Worm (Caenorhabditis elegans) whole organism, young adult: Measurements from ENCODE around the gene C16C8.7.

ENCODE experiments used
- B0035.1 ChIP-seq: sonication (generic microtip); optimal IDR thresholded peaks from 2 replicates; lab custom pipeline; 2016; ENCODE audit warnings: missing genetic modification characterization, mild to moderate bottlenecking, missing compliant biosample characterization, missing genotype, missing genetic modification reagents
- C06A6.2 ChIP-seq: fragments of 200-800 bp; sonication (Bioruptor generic); conservative IDR thresholded peaks from 2 replicates; pipeline ENCODE4 v1.3.6; 2022; ENCODE audit warnings: missing genetic modification characterization, missing compliant biosample characterization
- D2030.7 ChIP-seq: fragments of 200-800 bp; sonication (Bioruptor generic); IDR thresholded peaks from 2 replicates; pipeline ENCODE4 v1.3.6; 2022; ENCODE audit warnings: missing genetic modification reagents, missing genetic modification characterization, missing compliant biosample characterization
- K12H6.12 ChIP-seq: fragments of 200-800 bp; sonication (Bioruptor generic); optimal IDR thresholded peaks from 2 replicates; lab custom pipeline; 2018; ENCODE audit warnings: mild to moderate bottlenecking, missing genetic modification characterization, missing compliant biosample characterization
- T07F8.4 ChIP-seq: sonication (generic microtip); optimal IDR thresholded peaks from 2 replicates; lab custom pipeline; 2016; ENCODE audit warnings: mild to moderate bottlenecking, missing genetic modification characterization, moderate library complexity, missing compliant biosample characterization
- T26A5.8 ChIP-seq: sonication (generic microtip); optimal IDR thresholded peaks from 2 replicates; lab custom pipeline; 2016; ENCODE audit warnings: missing genetic modification characterization, missing compliant biosample characterization
- Y53G8AR.9 ChIP-seq: fragments of 200-800 bp; sonication (Bioruptor generic); conservative IDR thresholded peaks from 2 replicates; pipeline ENCODE4 v1.3.6; 2022; ENCODE audit warnings: missing genetic modification reagents, missing genetic modification characterization, missing compliant biosample characterization
- Y56A3A.18 ChIP-seq: fragments of 200-800 bp; sonication (Bioruptor generic); IDR thresholded peaks from 2 replicates; pipeline ENCODE4 v1.3.6; 2022; ENCODE audit warnings: missing genetic modification reagents, missing genetic modification characterization, missing compliant biosample characterization
- Y79H2A.3 ChIP-seq: fragments of 200-800 bp; sonication (Bioruptor generic); conservative IDR thresholded peaks from 2 replicates; pipeline ENCODE4 v1.3.6; 2022; ENCODE audit warnings: missing genetic modification reagents, missing genetic modification characterization, missing compliant biosample characterization
- ZK185.1 ChIP-seq: sonication (generic microtip); optimal IDR thresholded peaks from 2 replicates; lab custom pipeline; 2016; ENCODE audit warnings: mild to moderate bottlenecking, missing genetic modification characterization, missing compliant biosample characterization; ENCODE audit not compliant: poor library complexity, severe bottlenecking
- akir-1 ChIP-seq: fragments of 200-800 bp; sonication (Bioruptor generic); optimal IDR thresholded peaks from 2 replicates; lab custom pipeline; 2018; ENCODE audit warnings: mild to moderate bottlenecking, missing genetic modification characterization, moderate library complexity, missing compliant biosample characterization
- ama-1 ChIP-seq, 3 experiments: fragments of 150-350 bp in 1 of 3; sonication (generic microtip) in 2 of 3; optimal IDR thresholded peaks; 2 replicates each; lab custom pipeline; 2014 to 2018; ENCODE audit warnings: missing biosample characterization in 2 of 3, missing genetic modification characterization in 2 of 3, missing genetic modification reagents in 2 of 3
- attf-5 ChIP-seq: fragments of 200-800 bp; sonication (Bioruptor generic); optimal IDR thresholded peaks from 2 replicates; lab custom pipeline; 2018; ENCODE audit warnings: mild to moderate bottlenecking, missing genetic modification characterization, missing compliant biosample characterization
- attf-6 ChIP-seq: fragments of 200-800 bp; sonication (Bioruptor generic); IDR thresholded peaks from 2 replicates; pipeline ENCODE4 v1.3.6; 2022; ENCODE audit warnings: missing genetic modification reagents, missing genetic modification characterization, missing compliant biosample characterization
- ceh-27 ChIP-seq: fragments of 200-800 bp; sonication (Bioruptor generic); optimal IDR thresholded peaks from 2 replicates; lab custom pipeline; 2018; ENCODE audit warnings: mild to moderate bottlenecking, missing genetic modification characterization, moderate library complexity, missing compliant biosample characterization
- ceh-91 ChIP-seq: fragments of 200-800 bp; sonication (Bioruptor generic); IDR thresholded peaks from 2 replicates; pipeline ENCODE4 v1.3.6; 2022; ENCODE audit warnings: missing genetic modification reagents, missing genetic modification characterization, missing compliant biosample characterization
- chd-7 ChIP-seq: sonication (generic microtip); optimal IDR thresholded peaks from 2 replicates; lab custom pipeline; 2016; ENCODE audit warnings: mild to moderate bottlenecking, missing genetic modification characterization, moderate library complexity, missing compliant biosample characterization
- dox-1 ChIP-seq: fragments of 200-800 bp; sonication (Bioruptor generic); IDR thresholded peaks from 2 replicates; pipeline ENCODE4 v1.3.6; 2022; ENCODE audit warnings: missing genetic modification reagents, missing genetic modification characterization, missing compliant biosample characterization
- efl-1 ChIP-seq: fragments of 150-350 bp; optimal IDR thresholded peaks from 2 replicates; lab custom pipeline; 2014; ENCODE audit warnings: missing biosample characterization, missing genetic modification reagents, missing genetic modification characterization
- egl-44 ChIP-seq: fragments of 200-800 bp; sonication (Bioruptor generic); IDR thresholded peaks from 2 replicates; pipeline ENCODE4 v1.3.6; 2022; ENCODE audit warnings: missing genetic modification reagents, missing genetic modification characterization, missing compliant biosample characterization
- egrh-3 ChIP-seq: fragments of 200-800 bp; sonication (Bioruptor generic); IDR thresholded peaks from 2 replicates; pipeline ENCODE4 v1.3.6; 2022; ENCODE audit warnings: missing genetic modification reagents, missing genetic modification characterization, missing compliant biosample characterization
- him-1 ChIP-seq: sonication (generic microtip); optimal IDR thresholded peaks from 2 replicates; lab custom pipeline; 2016; ENCODE audit warnings: missing genotype, missing genetic modification reagents, missing genetic modification characterization, missing compliant biosample characterization
- let-607 ChIP-seq, 2 experiments: fragments of 200-800 bp in 1 of 2; sonication (Bioruptor generic) in 1 of 2; sonication (generic microtip) in 1 of 2; optimal IDR thresholded peaks; 2 replicates each; lab custom pipeline; 2016 to 2018; ENCODE audit warnings: mild to moderate bottlenecking in 2 of 2, missing compliant biosample characterization in 2 of 2, missing genetic modification characterization in 2 of 2, moderate library complexity in 2 of 2, missing genotype in 1 of 2
- lin-40 ChIP-seq: sonication (generic microtip); optimal IDR thresholded peaks from 2 replicates; lab custom pipeline; 2016; ENCODE audit warnings: missing genetic modification characterization, mild to moderate bottlenecking, missing compliant biosample characterization, missing genotype, missing genetic modification reagents
- lin-54 ChIP-seq: fragments of 200-800 bp; sonication (Bioruptor generic); optimal IDR thresholded peaks from 2 replicates; lab custom pipeline; 2018; ENCODE audit warnings: mild to moderate bottlenecking, missing genetic modification characterization, missing compliant biosample characterization
- madf-10 ChIP-seq: sonication (generic microtip); optimal IDR thresholded peaks from 2 replicates; lab custom pipeline; 2016; ENCODE audit warnings: mild to moderate bottlenecking, missing genetic modification characterization, missing compliant biosample characterization
- madf-8 ChIP-seq: fragments of 200-800 bp; sonication (Bioruptor generic); conservative IDR thresholded peaks from 2 replicates; pipeline ENCODE4 v1.3.6; 2022; ENCODE audit warnings: missing genetic modification reagents, missing genetic modification characterization, missing compliant biosample characterization
- nfya-2 ChIP-seq: fragments of 200-800 bp; sonication (Bioruptor generic); IDR thresholded peaks from 2 replicates; pipeline ENCODE4 v1.3.6; 2022; ENCODE audit warnings: missing genetic modification reagents, missing genetic modification characterization, missing compliant biosample characterization
- nfyb-1 ChIP-seq: fragments of 200-800 bp; sonication (Bioruptor generic); IDR thresholded peaks from 2 replicates; pipeline ENCODE4 v1.3.6; 2022; ENCODE audit warnings: missing genetic modification reagents, missing genetic modification characterization, missing compliant biosample characterization
- nhr-27 ChIP-seq: fragments of 200-800 bp; sonication (Bioruptor generic); optimal IDR thresholded peaks from 2 replicates; lab custom pipeline; 2018; ENCODE audit warnings: mild to moderate bottlenecking, missing genetic modification characterization, moderate library complexity, missing compliant biosample characterization
- nhr-80 ChIP-seq: sonication (generic microtip); optimal IDR thresholded peaks from 2 replicates; lab custom pipeline; 2016; ENCODE audit warnings: missing genetic modification characterization, missing compliant biosample characterization
- rcor-1 ChIP-seq: fragments of 200-800 bp; sonication (Bioruptor generic); IDR thresholded peaks from 2 replicates; pipeline ENCODE4 v1.3.6; 2022; ENCODE audit warnings: missing genetic modification reagents, missing genetic modification characterization, missing compliant biosample characterization
- rec-8 ChIP-seq, 2 experiments: sonication (generic microtip); optimal IDR thresholded peaks; 2 replicates each; lab custom pipeline; 2016; ENCODE audit warnings: mild to moderate bottlenecking in 2 of 2, missing genetic modification characterization in 2 of 2, missing genetic modification reagents in 2 of 2, missing genotype in 2 of 2, missing biosample characterization in 1 of 2, missing compliant biosample characterization in 1 of 2, moderate library complexity in 1 of 2
- snpc-4 ChIP-seq, 5 experiments: fragments of 150-350 bp in 1 of 5; sonication (generic microtip) in 4 of 5; optimal IDR thresholded peaks; 2 replicates each; lab custom pipeline; 2014 to 2018; ENCODE audit warnings: missing genetic modification characterization in 5 of 5, missing biosample characterization in 3 of 5, antibody characterized with exemption in 2 of 5, mild to moderate bottlenecking in 2 of 5, missing compliant biosample characterization in 2 of 5, missing genotype in 2 of 5, moderate library complexity in 2 of 5, missing genetic modification reagents in 1 of 5
- somi-1 ChIP-seq: fragments of 200-800 bp; sonication (Bioruptor generic); optimal IDR thresholded peaks from 2 replicates; lab custom pipeline; 2018; ENCODE audit warnings: mild to moderate bottlenecking, missing genetic modification characterization, missing compliant biosample characterization
- tbp1 ChIP-seq: fragments of 200-800 bp; sonication (Bioruptor generic); optimal IDR thresholded peaks from 2 replicates; lab custom pipeline; 2018; ENCODE audit warnings: mild to moderate bottlenecking, missing genetic modification characterization, missing compliant biosample characterization
- unc-130 ChIP-seq: sonication (generic microtip); optimal IDR thresholded peaks from 2 replicates; lab custom pipeline; 2016; ENCODE audit warnings: missing genetic modification reagents, missing genetic modification characterization, missing compliant biosample characterization
- zfh-2 ChIP-seq: fragments of 200-800 bp; sonication (Bioruptor generic); conservative IDR thresholded peaks from 2 replicates; pipeline ENCODE4 v1.3.6; 2022; ENCODE audit warnings: missing genetic modification reagents, missing genetic modification characterization, missing compliant biosample characterization
- ztf-22 ChIP-seq: fragments of 200-800 bp; sonication (Bioruptor generic); optimal IDR thresholded peaks from 2 replicates; lab custom pipeline; 2018; ENCODE audit warnings: mild to moderate bottlenecking, missing genetic modification characterization, moderate library complexity, missing compliant biosample characterization
- ztf-25 ChIP-seq: fragments of 200-800 bp; sonication (Bioruptor generic); IDR thresholded peaks from 2 replicates; pipeline ENCODE4 v1.3.6; 2022; ENCODE audit warnings: missing genetic modification reagents, missing genetic modification characterization, missing compliant biosample characterization
- ztf-28 ChIP-seq: fragments of 200-800 bp; sonication (Bioruptor generic); IDR thresholded peaks from 2 replicates; pipeline ENCODE4 v1.3.6; 2022; ENCODE audit warnings: missing genetic modification reagents, missing genetic modification characterization, missing compliant biosample characterization

C16C8.7 gene

DNA sequence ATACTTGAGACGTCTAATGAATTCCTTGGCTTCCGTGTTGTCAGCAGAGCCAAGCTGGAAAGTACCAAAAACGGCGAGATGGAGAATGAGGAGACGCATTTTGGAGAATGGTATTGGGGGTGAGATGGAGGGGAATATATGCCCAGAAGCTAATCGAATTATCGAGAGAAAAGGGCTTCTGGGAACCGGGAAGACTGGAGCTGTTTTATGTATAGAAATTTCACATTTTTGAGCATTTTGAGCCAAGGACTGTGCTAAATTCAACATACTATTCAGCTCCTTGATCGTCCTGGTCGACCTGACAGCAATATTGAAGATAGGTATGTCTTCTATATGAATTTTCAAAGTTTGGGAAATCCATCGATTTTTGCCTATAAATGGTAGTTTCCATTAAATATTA, at the start of gene C16C8.7:
Gene C16C8.7, minus strand, starts transcription at position 101 of the 400 bp plus-strand sequence.
- TF ChIP-seq Y56A3A.18 (GFP tag; lab: Robert Waterston, UW): no peak
- TF ChIP-seq ztf-22: no peak
- TF ChIP-seq chd-7 (tag; lab: Kevin White, UChicago): no peak

ce11 chrII:3504717-3505116, 44.8 kb upstream of the C16C8.7 start, which contains the start of gene cyh-1:
Gene cyh-1 (plus strand): TSS chrII:3505017.
- no peak for TF ChIP-seq egrh-3 (GFP tag; lab: Robert Waterston, UW)
- TF ChIP-seq madf-8 (GFP tag; lab: Robert Waterston, UW): no peak
- no peak for TF ChIP-seq attf-6 (GFP tag; lab: Robert Waterston, UW)
- no peak for TF ChIP-seq tbp1 (GFP tag; lab: Kevin White, UChicago)
- no peak for TF ChIP-seq ceh-27 (GFP tag; lab: Kevin White, UChicago)

DNA sequence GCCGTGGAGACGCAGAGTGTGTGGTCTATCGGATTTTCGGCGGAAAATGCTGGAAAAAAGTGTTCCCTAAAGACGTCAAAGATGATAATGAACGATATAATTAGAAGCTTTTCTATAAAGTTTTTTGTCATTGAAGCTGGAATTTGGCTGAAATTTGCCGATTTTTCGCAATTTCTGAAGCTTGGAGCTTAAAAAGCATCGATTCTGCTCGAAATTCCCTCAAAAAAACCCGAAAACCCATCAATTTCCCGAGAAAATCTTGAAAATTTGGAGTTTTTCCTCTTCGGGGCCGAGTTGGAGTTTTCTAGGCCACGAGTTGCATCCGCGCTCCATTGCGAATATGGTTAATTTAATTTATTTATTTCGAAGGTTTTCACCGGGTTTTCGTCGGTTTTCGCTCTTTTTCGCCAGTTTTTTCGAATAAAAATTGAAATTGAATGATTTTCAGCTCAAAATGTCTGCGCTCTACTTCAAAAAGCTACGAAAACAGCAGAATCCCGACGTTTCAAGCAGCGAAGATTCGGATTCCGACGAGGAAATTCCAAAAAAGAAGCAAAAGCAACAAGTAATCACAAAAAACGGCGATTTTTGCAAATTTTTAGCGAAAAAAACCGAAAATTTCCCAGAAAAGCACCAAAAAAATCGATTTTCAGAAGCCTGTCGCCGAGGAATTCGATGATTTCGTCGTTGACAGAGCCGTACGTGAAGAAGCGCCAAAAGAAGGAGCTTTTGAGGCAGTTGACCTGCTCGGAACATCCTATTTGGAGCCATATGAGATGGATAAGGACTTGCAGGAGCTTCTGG, 42.8 kb upstream of the C16C8.7 start, which contains the start of the genes col-71 and Y49F6B.2:
Gene col-71, minus strand, starts transcription at position 51 of the 804 bp plus-strand sequence.
Gene Y49F6B.2, plus strand, starts transcription at position 449 of the 804 bp plus-strand sequence.
- TF ChIP-seq nhr-80 (tag; lab: Kevin White, UChicago) (peak; percentile 21), let-607 (tag; optimal IDR thresholded peaks at IDR 0.05; lab: Kevin White, UChicago) (peak in 1 of 2 experiments; percentile 52), attf-5 (peak; percentile 58), snpc-4 (GFP tag; optimal IDR thresholded peaks at IDR 0.05; lab: Kevin White, UChicago) (no peak), snpc-4 (tag; optimal IDR thresholded peaks at IDR 0.05; lab: Kevin White, UChicago) (peak in 2 of 4 experiments; percentile 19 to 34), ztf-28 (GFP tag; lab: Robert Waterston, UW) (peak; percentile 53; the same call in 1 of the 2 replicates), lin-40 (tag; lab: Kevin White, UChicago) (peak; percentile 48), dox-1 (GFP tag; lab: Robert Waterston, UW) (peak; percentile 92), B0035.1 (tag; lab: Kevin White, UChicago) (no peak), ceh-91 (GFP tag; lab: Robert Waterston, UW) (peak; percentile 55), T07F8.4 (no peak), nfyb-1 (GFP tag; lab: Robert Waterston, UW) (no peak), lin-54 (GFP tag; lab: Kevin White, UChicago) (peak; percentile 62), ama-1 (optimal IDR thresholded peaks at IDR 0.05; lab: Kevin White, UChicago) (no peak), ama-1 (GFP tag; optimal IDR thresholded peaks at IDR 0.05; lab: Kevin White, UChicago) (no peak), nhr-27 (tag; lab: Kevin White, UChicago) (no peak), rcor-1 (GFP tag; lab: Robert Waterston, UW) (peak; percentile 67), akir-1 (GFP tag; lab: Kevin White, UChicago) (no peak), ZK185.1 (no peak), efl-1 (peak; percentile 27), him-1 (tag; lab: Kevin White, UChicago) (no peak), rec-8 (tag; optimal IDR thresholded peaks at IDR 0.05; lab: Kevin White, UChicago) (peak; percentile 37 to 49), C06A6.2 (GFP tag; lab: Robert Waterston, UW) (no peak), madf-10 (tag; lab: Kevin White, UChicago) (peak; percentile 42), nfya-2 (GFP tag; lab: Robert Waterston, UW) (no peak), somi-1 (GFP tag; lab: Kevin White, UChicago) (no peak), T26A5.8 (tag; lab: Kevin White, UChicago) (no peak), Y53G8AR.9 (peak; percentile 65; the same call in 1 of the 2 replicates), chd-7 (tag; lab: Kevin White, UChicago) (no peak), D2030.7 (GFP tag; lab: Robert Waterston, UW) (peak; percentile 46), attf-6 (GFP tag; lab: Robert Waterston, UW) (no peak), Y79H2A.3 (GFP tag; lab: Robert Waterston, UW) (no peak), ztf-25 (GFP tag; lab: Robert Waterston, UW) (0 out of 2 replicates have a peak, but pooled peaks have one; percentile 70), K12H6.12 (peak; percentile 44), zfh-2 (no peak), tbp1 (GFP tag; lab: Kevin White, UChicago) (peak; percentile 49), unc-130 (GFP tag; lab: Kevin White, UChicago) (peak; percentile 20), Y56A3A.18 (GFP tag; lab: Robert Waterston, UW) (no peak), egl-44 (GFP tag; lab: Robert Waterston, UW) (no peak)
